Fruit fly (Drosophila melanogaster) whole organism, embryonic: ENCODE data around the gene mRpS30.

ENCODE experiments used
- BtbVII ChIP-seq: fragments of 200-800 bp; sonication (Bioruptor generic); optimal IDR thresholded peaks from 3 replicates; lab custom pipeline; 2017; ENCODE audit warnings: missing biosample characterization, mild to moderate bottlenecking, missing genetic modification characterization
- CG11085 ChIP-seq: fragments of 200-800 bp; sonication (Bioruptor generic); IDR thresholded peaks from 2 replicates; pipeline ENCODE4 v1.3.6; 2022; ENCODE audit warnings: missing biosample characterization, missing genetic modification characterization
- CG11560 ChIP-seq: fragments of 200-800 bp; sonication (Bioruptor generic); IDR thresholded peaks from 3 replicates; pipeline ENCODE4 v1.3.6; 2022; ENCODE audit warnings: missing biosample characterization, missing genetic modification characterization
- CG12391 ChIP-seq: fragments of 200-800 bp; sonication (Bioruptor generic); optimal IDR thresholded peaks from 3 replicates; lab custom pipeline; 2018; ENCODE audit warnings: missing biosample characterization, mild to moderate bottlenecking, missing genetic modification characterization, moderate library complexity
- CG12659 ChIP-seq: fragments of 200-800 bp; sonication (Bioruptor generic); optimal IDR thresholded peaks from 3 replicates; lab custom pipeline; 2017; ENCODE audit warnings: mild to moderate bottlenecking, missing biosample characterization, missing genetic modification reagents, missing genetic modification characterization
- CG12769 ChIP-seq: fragments of 200-800 bp; sonication (Bioruptor generic); optimal IDR thresholded peaks from 2 replicates; lab custom pipeline; 2019; ENCODE audit warnings: missing biosample characterization, mild to moderate bottlenecking, missing genetic modification characterization, moderate library complexity
- CG1529 ChIP-seq: fragments of 200-800 bp; sonication (Bioruptor generic); optimal IDR thresholded peaks from 3 replicates; lab custom pipeline; 2018; ENCODE audit warnings: missing biosample characterization, missing genetic modification characterization
- CG15514 ChIP-seq: fragments of 200-800 bp; sonication (Bioruptor generic); optimal IDR thresholded peaks from 3 replicates; lab custom pipeline; 2017; ENCODE audit warnings: missing biosample characterization, missing genetic modification characterization, mild to moderate bottlenecking, moderate library complexity, missing genetic modification reagents
- CG17359 ChIP-seq: fragments of 200-800 bp; sonication (Bioruptor generic); optimal IDR thresholded peaks from 3 replicates; lab custom pipeline; 2018; ENCODE audit warnings: missing biosample characterization, mild to moderate bottlenecking, missing genetic modification characterization, moderate library complexity
- CG2120 ChIP-seq: fragments of 200-800 bp; sonication (Bioruptor generic); optimal IDR thresholded peaks from 3 replicates; lab custom pipeline; 2016; ENCODE audit warnings: missing biosample characterization, missing genetic modification characterization
- CG30020 ChIP-seq: fragments of 200-800 bp; optimal IDR thresholded peaks from 2 replicates; lab custom pipeline; 2019; ENCODE audit warnings: missing biosample characterization, mild to moderate bottlenecking, missing genetic modification characterization, moderate library complexity
- CG30403 ChIP-seq: fragments of 200-800 bp; sonication (Bioruptor generic); optimal IDR thresholded peaks from 3 replicates; lab custom pipeline; 2016; ENCODE audit warnings: missing biosample characterization, missing genetic modification characterization
- CG32772 ChIP-seq: fragments of 200-800 bp; sonication (Bioruptor generic); IDR thresholded peaks from 2 replicates; pipeline ENCODE4 v1.3.6; 2022; ENCODE audit warnings: missing biosample characterization, missing genetic modification characterization
- CG6765 ChIP-seq: fragments of 200-800 bp; sonication (Bioruptor generic); optimal IDR thresholded peaks from 3 replicates; lab custom pipeline; 2017; ENCODE audit warnings: missing biosample characterization, mild to moderate bottlenecking, missing genetic modification characterization
- CG6854 ChIP-seq: fragments of 200-800 bp; sonication (Bioruptor generic); optimal IDR thresholded peaks from 3 replicates; lab custom pipeline; 2017; ENCODE audit warnings: missing biosample characterization, mild to moderate bottlenecking, missing genetic modification characterization
- CG8290 ChIP-seq, 3 experiments: fragments of 200-800 bp; sonication (Bioruptor generic); optimal IDR thresholded peaks; 2 replicates each; lab custom pipeline; 2016 to 2019; ENCODE audit warnings: missing biosample characterization in 3 of 3, missing genetic modification characterization in 3 of 3, mild to moderate bottlenecking in 2 of 3, moderate library complexity in 1 of 3
- D ChIP-seq, 2 experiments: fragments of 200-800 bp in 1 of 2; fragments of >200 bp in 1 of 2; sonication (Bioruptor generic) in 1 of 2; optimal IDR thresholded peaks; 2 replicates in 1 of 2; 3 replicates in 1 of 2; lab custom pipeline; 2017; ENCODE audit warnings: mild to moderate bottlenecking in 1 of 2, missing biosample characterization in 1 of 2, missing genetic modification characterization in 1 of 2, missing genetic modification reagents in 1 of 2
- Dip3 ChIP-seq: fragments of 200-800 bp; sonication (Bioruptor generic); optimal IDR thresholded peaks from 3 replicates; lab custom pipeline; 2016; ENCODE audit warnings: missing biosample characterization, missing genetic modification characterization
- E2f2 ChIP-seq: fragments of 200-800 bp; sonication (Bioruptor generic); IDR thresholded peaks from 2 replicates; pipeline ENCODE4 v1.3.6; 2022; ENCODE audit warnings: missing biosample characterization, missing genetic modification characterization
- Ets65A ChIP-seq: fragments of 200-800 bp; sonication (Bioruptor generic); peaks from one replicate; lab custom pipeline; 2016; ENCODE audit warnings: missing biosample characterization, missing genetic modification characterization
- Ets97D ChIP-seq: fragments of 200-800 bp; sonication (Bioruptor generic); optimal IDR thresholded peaks from 3 replicates; lab custom pipeline; 2016; ENCODE audit warnings: missing biosample characterization, missing genetic modification characterization
- GATAe ChIP-seq: fragments of 200-800 bp; sonication (Bioruptor generic); conservative IDR thresholded peaks from 2 replicates; pipeline ENCODE4 v1.3.6; 2022; ENCODE audit warnings: missing biosample characterization, missing genetic modification characterization
- Neu2 ChIP-seq: fragments of 200-800 bp; sonication (Bioruptor generic); optimal IDR thresholded peaks from 3 replicates; lab custom pipeline; 2016; ENCODE audit warnings: missing biosample characterization, missing genetic modification characterization, borderline replicate concordance
- Nf-YA ChIP-seq: fragments of 200-800 bp; sonication (Bioruptor generic); IDR thresholded peaks from 2 replicates; pipeline ENCODE4 v1.3.6; 2022; ENCODE audit warnings: missing biosample characterization, missing genetic modification characterization
- Nf-YB ChIP-seq: fragments of 200-800 bp; sonication (Bioruptor generic); optimal IDR thresholded peaks from 3 replicates; lab custom pipeline; 2019; ENCODE audit warnings: missing biosample characterization, mild to moderate bottlenecking, missing genetic modification characterization, moderate library complexity
- Opbp ChIP-seq: fragments of 200-800 bp; sonication (Bioruptor generic); IDR thresholded peaks from 3 replicates; pipeline ENCODE4 v1.3.6; 2022; ENCODE audit warnings: missing biosample characterization, missing genetic modification characterization; ENCODE audit not compliant: partially characterized antibody
- PHDP ChIP-seq: fragments of 200-800 bp; sonication (Bioruptor generic); optimal IDR thresholded peaks from 3 replicates; lab custom pipeline; 2018; ENCODE audit warnings: missing biosample characterization, mild to moderate bottlenecking, missing genetic modification characterization, moderate library complexity
- Rfx ChIP-seq: fragments of 200-800 bp; sonication (Bioruptor generic); IDR thresholded peaks from 2 replicates; pipeline ENCODE4 v1.3.6; 2022; ENCODE audit warnings: missing biosample characterization, missing genetic modification characterization
- Scr ChIP-seq: fragments of 200-800 bp; sonication (Bioruptor generic); IDR thresholded peaks from 2 replicates; pipeline ENCODE4 v1.3.6; 2022; ENCODE audit warnings: missing biosample characterization, missing genetic modification characterization; ENCODE audit not compliant: partially characterized antibody
- Sry-δ ChIP-seq: fragments of 200-800 bp; sonication (Bioruptor generic); optimal IDR thresholded peaks from 2 replicates; lab custom pipeline; 2016; ENCODE audit warnings: missing biosample characterization, missing genetic modification characterization
- Stat92E ChIP-seq, 3 experiments: fragments of >200 bp in 2 of 3; fragments of 200-800 bp in 1 of 3; sonication (Bioruptor generic) in 1 of 3; optimal IDR thresholded peaks; 2 replicates each; lab custom pipeline; 2017 to 2019; ENCODE audit warnings: missing biosample characterization in 3 of 3, missing genetic modification characterization in 3 of 3, mild to moderate bottlenecking in 1 of 3, moderate library complexity in 1 of 3
- bab2 ChIP-seq: fragments of 200-800 bp; sonication (Bioruptor generic); optimal IDR thresholded peaks from 2 replicates; lab custom pipeline; 2016; ENCODE audit warnings: missing biosample characterization, missing genetic modification characterization
- caup ChIP-seq: fragments of 200-800 bp; sonication (Bioruptor generic); optimal IDR thresholded peaks from 3 replicates; lab custom pipeline; 2017; ENCODE audit warnings: missing biosample characterization, mild to moderate bottlenecking, missing genetic modification characterization, moderate library complexity; ENCODE audit not compliant: severe bottlenecking
- chinmo ChIP-seq: fragments of 200-800 bp; sonication (Bioruptor generic); IDR thresholded peaks from 4 replicates; pipeline ENCODE4 v1.3.6; 2022; ENCODE audit warnings: missing biosample characterization, missing genetic modification characterization; ENCODE audit not compliant: partially characterized antibody
- ci ChIP-seq: fragments of 200-800 bp; sonication (Bioruptor generic); IDR thresholded peaks from 3 replicates; pipeline ENCODE4 v1.3.6; 2022; ENCODE audit warnings: missing biosample characterization, missing genetic modification characterization
- corto ChIP-seq: fragments of 200-800 bp; sonication (Bioruptor generic); optimal IDR thresholded peaks from 2 replicates; lab custom pipeline; 2016; ENCODE audit warnings: missing biosample characterization, mild to moderate bottlenecking, missing genetic modification characterization, moderate library complexity
- da ChIP-seq: fragments of 200-800 bp; sonication (Bioruptor generic); optimal IDR thresholded peaks from 2 replicates; lab custom pipeline; 2016; ENCODE audit warnings: missing biosample characterization, missing genetic modification characterization
- dpn ChIP-seq, 2 experiments: fragments of 200-800 bp; sonication (Bioruptor generic); optimal IDR thresholded peaks; 3 replicates each; lab custom pipeline; 2016; ENCODE audit warnings: missing biosample characterization in 2 of 2, missing genetic modification characterization in 2 of 2
- gce ChIP-seq: fragments of 200-800 bp; sonication (Bioruptor generic); IDR thresholded peaks from 3 replicates; pipeline ENCODE4 v1.3.6; 2022; ENCODE audit warnings: missing biosample characterization, missing genetic modification characterization
- gro ChIP-seq: fragments of 200-800 bp; sonication (Bioruptor generic); optimal IDR thresholded peaks from 2 replicates; lab custom pipeline; 2016; ENCODE audit warnings: missing biosample characterization, missing genetic modification characterization
- jing ChIP-seq: fragments of 200-800 bp; sonication (Bioruptor generic); optimal IDR thresholded peaks from 2 replicates; lab custom pipeline; 2018; ENCODE audit warnings: missing biosample characterization, mild to moderate bottlenecking, missing genetic modification characterization
- kah ChIP-seq: fragments of 200-800 bp; sonication (Bioruptor generic); optimal IDR thresholded peaks from 2 replicates; lab custom pipeline; 2018; ENCODE audit warnings: missing biosample characterization, mild to moderate bottlenecking, missing genetic modification characterization
- kay ChIP-seq: fragments of 200-800 bp; sonication (Bioruptor generic); optimal IDR thresholded peaks from 2 replicates; lab custom pipeline; 2016; ENCODE audit warnings: missing biosample characterization, missing genetic modification characterization
- lab ChIP-seq: fragments of 200-800 bp; sonication (Bioruptor generic); optimal IDR thresholded peaks from 3 replicates; lab custom pipeline; 2017; ENCODE audit warnings: missing biosample characterization, missing genetic modification characterization, mild to moderate bottlenecking, moderate library complexity, missing genetic modification reagents
- lilli ChIP-seq: fragments of 200-800 bp; sonication (Bioruptor generic); optimal IDR thresholded peaks from 3 replicates; lab custom pipeline; 2016; ENCODE audit warnings: missing biosample characterization, missing genetic modification characterization
- nmo ChIP-seq: fragments of 200-800 bp; sonication (Bioruptor generic); optimal IDR thresholded peaks from 2 replicates; lab custom pipeline; 2018; ENCODE audit warnings: missing biosample characterization, mild to moderate bottlenecking, missing genetic modification characterization, moderate library complexity
- rib ChIP-seq: fragments of 200-800 bp; sonication (Bioruptor generic); IDR thresholded peaks from 2 replicates; pipeline ENCODE4 v1.3.6; 2022; ENCODE audit warnings: missing biosample characterization, missing genetic modification characterization
- sima ChIP-seq: fragments of 200-800 bp; sonication (Bioruptor generic); optimal IDR thresholded peaks from 2 replicates; lab custom pipeline; 2016; ENCODE audit warnings: missing biosample characterization, missing genetic modification characterization
- tgo ChIP-seq: fragments of 200-800 bp; sonication (Bioruptor generic); IDR thresholded peaks from 3 replicates; pipeline ENCODE4 v1.3.6; 2022; ENCODE audit warnings: missing biosample characterization, missing genetic modification characterization
- yki ChIP-seq: fragments of >200 bp; optimal IDR thresholded peaks from 3 replicates; lab custom pipeline; 2018

The mRpS30 gene

dm6 chrX:15805523-15805922 lies 19.7 kb downstream of the mRpS30 start (continued):
- TF ChIP-seq CG11085 (GFP tag; lab: Robert Waterston, UW) (no peak), CG12769 (tag; lab: Kevin White, UChicago) (no peak), rib (GFP tag; lab: Robert Waterston, UW) (no peak), lab (GFP tag; lab: Kevin White, UChicago) (peak; percentile 22), D (optimal IDR thresholded peaks at IDR 0.05; lab: Kevin White, UChicago) (no peak), D (GFP tag; optimal IDR thresholded peaks at IDR 0.05; lab: Kevin White, UChicago) (no peak), CG6765 (GFP tag; lab: Kevin White, UChicago) (peak; percentile 6), Dip3 (GFP tag; lab: Kevin White, UChicago) (no peak), CG17359 (tag; lab: Kevin White, UChicago) (no peak), yki (lab: Kevin White, UChicago) (no peak), sima (GFP tag; lab: Kevin White, UChicago) (no peak), Scr (no peak), CG6854 (GFP tag; lab: Kevin White, UChicago) (peak; percentile 11), Opbp (GFP tag; lab: Robert Waterston, UW) (no peak), E2f2 (GFP tag; lab: Robert Waterston, UW) (no peak), lilli (GFP tag; lab: Kevin White, UChicago) (no peak), CG15514 (GFP tag; lab: Kevin White, UChicago) (peak; percentile 3), BtbVII (GFP tag; lab: Kevin White, UChicago) (peak; percentile 17), dpn (GFP tag; optimal IDR thresholded peaks at IDR 0.05; lab: Kevin White, UChicago) (peak in 1 of 2 experiments; percentile 6), bab2 (GFP tag; lab: Kevin White, UChicago) (peak; percentile 10), CG11560 (no peak), chinmo (GFP tag; lab: Robert Waterston, UW) (no peak), CG30403 (GFP tag; lab: Kevin White, UChicago) (no peak), CG32772 (no peak), Ets65A (peak; percentile 78), tgo (GFP tag; lab: Robert Waterston, UW) (no peak), kah (GFP tag; lab: Kevin White, UChicago) (no peak), GATAe (GFP tag; lab: Robert Waterston, UW) (no peak), Stat92E (GFP tag; optimal IDR thresholded peaks at IDR 0.05; lab: Kevin White, UChicago) (no peak), CG30020 (no peak), Nf-YA (GFP tag; lab: Robert Waterston, UW) (no peak), nmo (GFP tag; lab: Kevin White, UChicago) (no peak), gce (GFP tag; lab: Robert Waterston, UW) (no peak), Ets97D (GFP tag; lab: Kevin White, UChicago) (no peak), CG12391 (tag; lab: Kevin White, UChicago) (no peak), PHDP (tag; lab: Kevin White, UChicago) (peak; percentile 11), da (GFP tag; lab: Kevin White, UChicago) (no peak), CG8290 (GFP tag; optimal IDR thresholded peaks at IDR 0.05; lab: Kevin White, UChicago) (no peak), CG8290 (tag; optimal IDR thresholded peaks at IDR 0.05; lab: Kevin White, UChicago) (peak in 1 of 2 experiments; percentile 45), ci (no peak), CG12659 (peak; percentile 5), gro (GFP tag; lab: Kevin White, UChicago) (no peak), caup (GFP tag; lab: Kevin White, UChicago) (peak; percentile 34), CG2120 (GFP tag; lab: Kevin White, UChicago) (peak; percentile 7), kay (no peak), jing (no peak), Rfx (GFP tag; lab: Robert Waterston, UW) (peak; percentile 40; the same call in 1 of the 2 replicates), Nf-YB (GFP tag; lab: Kevin White, UChicago) (no peak), Sry-δ (no peak), corto (GFP tag; lab: Kevin White, UChicago) (no peak), CG1529 (GFP tag; lab: Kevin White, UChicago) (no peak), Neu2 (GFP tag; lab: Kevin White, UChicago) (no peak)
